Fruit fly (Drosophila melanogaster) whole organism, embryonic: ENCODE measurements around the gene Acn.

Experiments used
- Adf1 ChIP-seq: fragments of 200-800 bp; sonication (Bioruptor generic); IDR thresholded peaks from 2 replicates; pipeline ENCODE4 v1.3.6; 2022; ENCODE audit warnings: missing biosample characterization, missing genetic modification characterization
- B-H1 ChIP-seq: fragments of 200-800 bp; sonication (Bioruptor generic); IDR thresholded peaks from 3 replicates; pipeline ENCODE4 v1.3.6; 2022; ENCODE audit warnings: missing biosample characterization, missing genetic modification characterization
- Blimp-1 ChIP-seq: fragments of 200-800 bp; sonication (Bioruptor generic); optimal IDR thresholded peaks from 3 replicates; lab custom pipeline; 2018; ENCODE audit warnings: missing biosample characterization, missing genetic modification characterization, mild to moderate bottlenecking, moderate library complexity, missing genetic modification reagents
- CG10321 ChIP-seq: fragments of 200-800 bp; sonication (Bioruptor generic); IDR thresholded peaks from 2 replicates; pipeline ENCODE4 v1.3.6; 2022; ENCODE audit warnings: missing biosample characterization, missing genetic modification characterization
- CG11247 ChIP-seq: fragments of 200-800 bp; sonication (Bioruptor generic); IDR thresholded peaks from 2 replicates; pipeline ENCODE4 v1.3.6; 2022; ENCODE audit warnings: missing biosample characterization, missing genetic modification characterization
- CG11695 ChIP-seq: fragments of 200-800 bp; sonication (Bioruptor generic); IDR thresholded peaks from 3 replicates; pipeline ENCODE4 v1.3.6; 2022; ENCODE audit warnings: missing biosample characterization, missing genetic modification characterization
- CG12299 ChIP-seq: fragments of 200-800 bp; sonication (Bioruptor generic); optimal IDR thresholded peaks from 2 replicates; lab custom pipeline; 2018; ENCODE audit warnings: missing biosample characterization, mild to moderate bottlenecking, missing genetic modification characterization
- CG12769 ChIP-seq: fragments of 200-800 bp; sonication (Bioruptor generic); optimal IDR thresholded peaks from 2 replicates; lab custom pipeline; 2019; ENCODE audit warnings: missing biosample characterization, mild to moderate bottlenecking, missing genetic modification characterization, moderate library complexity
- CG13894 ChIP-seq: fragments of 200-800 bp; sonication (Bioruptor generic); optimal IDR thresholded peaks from 3 replicates; lab custom pipeline; 2018; ENCODE audit warnings: missing biosample characterization, mild to moderate bottlenecking, missing genetic modification characterization, moderate library complexity
- CG15601 ChIP-seq: fragments of 200-800 bp; sonication (Bioruptor generic); optimal IDR thresholded peaks from 3 replicates; lab custom pipeline; 2019; ENCODE audit warnings: missing biosample characterization, mild to moderate bottlenecking, missing genetic modification characterization, moderate library complexity
- CG17612 ChIP-seq: fragments of 200-800 bp; sonication (Bioruptor generic); IDR thresholded peaks from 2 replicates; pipeline ENCODE4 v1.3.6; 2022; ENCODE audit warnings: missing biosample characterization, missing genetic modification characterization
- CG18262 ChIP-seq: fragments of 200-800 bp; optimal IDR thresholded peaks from 3 replicates; lab custom pipeline; 2019; ENCODE audit warnings: missing biosample characterization, mild to moderate bottlenecking, missing genetic modification characterization, moderate library complexity
- CG3995 ChIP-seq: fragments of 200-800 bp; sonication (Bioruptor generic); optimal IDR thresholded peaks from 3 replicates; lab custom pipeline; 2016; ENCODE audit warnings: missing biosample characterization, missing genetic modification characterization
- CG7556 ChIP-seq: fragments of 200-800 bp; sonication (Bioruptor generic); optimal IDR thresholded peaks from 2 replicates; lab custom pipeline; 2017; ENCODE audit warnings: missing biosample characterization, mild to moderate bottlenecking, missing genetic modification characterization
- CG7745 ChIP-seq: fragments of 200-800 bp; sonication (Bioruptor generic); optimal IDR thresholded peaks from 2 replicates; lab custom pipeline; 2018; ENCODE audit warnings: missing biosample characterization, mild to moderate bottlenecking, missing genetic modification characterization, moderate library complexity
- CG7963 ChIP-seq: fragments of 200-800 bp; sonication (Bioruptor generic); IDR thresholded peaks from 3 replicates; pipeline ENCODE4 v1.3.6; 2022; ENCODE audit warnings: missing biosample characterization, missing genetic modification characterization; ENCODE audit not compliant: partially characterized antibody
- CG8478 ChIP-seq: fragments of >200 bp; optimal IDR thresholded peaks from 2 replicates; lab custom pipeline; 2018
- CG8924 ChIP-seq: fragments of 200-800 bp; optimal IDR thresholded peaks from 3 replicates; lab custom pipeline; 2019; ENCODE audit warnings: missing biosample characterization, mild to moderate bottlenecking, missing genetic modification characterization, moderate library complexity
- CG9609 ChIP-seq: fragments of 200-800 bp; sonication (Bioruptor generic); optimal IDR thresholded peaks from 3 replicates; lab custom pipeline; 2016; ENCODE audit warnings: missing biosample characterization, missing genetic modification characterization
- CTCF ChIP-seq: fragments of 200-800 bp; sonication (Bioruptor generic); optimal IDR thresholded peaks from 2 replicates; lab custom pipeline; 2017; ENCODE audit warnings: missing biosample characterization, mild to moderate bottlenecking, missing genetic modification characterization, moderate library complexity
- Dll ChIP-seq: fragments of 200-800 bp; sonication (Bioruptor generic); IDR thresholded peaks from 4 replicates; pipeline ENCODE4 v1.3.6; 2022; ENCODE audit warnings: missing biosample characterization, missing genetic modification characterization; ENCODE audit not compliant: partially characterized antibody
- Fer2 ChIP-seq: fragments of 200-800 bp; sonication (Bioruptor generic); optimal IDR thresholded peaks from 2 replicates; lab custom pipeline; 2018; ENCODE audit warnings: missing biosample characterization, mild to moderate bottlenecking, missing genetic modification characterization, moderate library complexity
- H15 ChIP-seq: fragments of 200-800 bp; sonication (Bioruptor generic); IDR thresholded peaks from 3 replicates; pipeline ENCODE4 v1.3.6; 2022; ENCODE audit warnings: missing biosample characterization, missing genetic modification characterization
- HHEX ChIP-seq: fragments of 200-800 bp; sonication (Bioruptor generic); optimal IDR thresholded peaks from 3 replicates; lab custom pipeline; 2017; ENCODE audit warnings: missing biosample characterization, mild to moderate bottlenecking, missing genetic modification characterization, missing genetic modification reagents
- MBD-R2 ChIP-seq: fragments of 200-800 bp; sonication (Bioruptor generic); IDR thresholded peaks from 2 replicates; pipeline ENCODE4 v1.3.6; 2022; ENCODE audit warnings: missing biosample characterization, missing genetic modification characterization
- Myb ChIP-seq: fragments of 200-800 bp; sonication (Bioruptor generic); optimal IDR thresholded peaks from 2 replicates; lab custom pipeline; 2016; ENCODE audit warnings: missing biosample characterization, missing genetic modification characterization
- NC2α ChIP-seq: fragments of 200-800 bp; sonication (Bioruptor generic); optimal IDR thresholded peaks from 2 replicates; lab custom pipeline; 2016; ENCODE audit warnings: missing biosample characterization, missing genetic modification characterization
- Nf-YA ChIP-seq: fragments of 200-800 bp; sonication (Bioruptor generic); IDR thresholded peaks from 2 replicates; pipeline ENCODE4 v1.3.6; 2022; ENCODE audit warnings: missing biosample characterization, missing genetic modification characterization
- Nf-YC ChIP-seq: fragments of 200-800 bp; optimal IDR thresholded peaks from 3 replicates; lab custom pipeline; 2019; ENCODE audit warnings: missing biosample characterization, mild to moderate bottlenecking, missing genetic modification characterization, moderate library complexity
- amos ChIP-seq: fragments of 200-800 bp; sonication (Bioruptor generic); IDR thresholded peaks from 2 replicates; pipeline ENCODE4 v1.3.6; 2022; ENCODE audit warnings: missing biosample characterization, missing genetic modification characterization; ENCODE audit not compliant: partially characterized antibody
- az2 ChIP-seq: fragments of 200-800 bp; sonication (Bioruptor generic); optimal IDR thresholded peaks from 3 replicates; lab custom pipeline; 2016; ENCODE audit warnings: missing biosample characterization, missing genetic modification characterization
- dmrt99B ChIP-seq: fragments of 200-800 bp; sonication (Bioruptor generic); optimal IDR thresholded peaks from 2 replicates; lab custom pipeline; 2018; ENCODE audit warnings: missing biosample characterization, mild to moderate bottlenecking, missing genetic modification characterization, moderate library complexity
- eyg ChIP-seq: fragments of 200-800 bp; sonication (Bioruptor generic); optimal IDR thresholded peaks from 3 replicates; lab custom pipeline; 2016; ENCODE audit warnings: missing biosample characterization, missing genetic modification characterization
- gro ChIP-seq: fragments of 200-800 bp; sonication (Bioruptor generic); optimal IDR thresholded peaks from 2 replicates; lab custom pipeline; 2016; ENCODE audit warnings: missing biosample characterization, missing genetic modification characterization
- gsb-n ChIP-seq: fragments of 200-800 bp; sonication (Bioruptor generic); optimal IDR thresholded peaks from 3 replicates; lab custom pipeline; 2018; ENCODE audit warnings: missing biosample characterization, mild to moderate bottlenecking, missing genetic modification characterization
- hb ChIP-seq: fragments of 200-800 bp; sonication (Bioruptor generic); IDR thresholded peaks from 3 replicates; pipeline ENCODE4 v1.3.6; 2022; ENCODE audit warnings: missing biosample characterization, missing genetic modification characterization; ENCODE audit not compliant: partially characterized antibody
- her ChIP-seq: fragments of 200-800 bp; sonication (Bioruptor generic); optimal IDR thresholded peaks from 2 replicates; lab custom pipeline; 2016; ENCODE audit warnings: missing biosample characterization, missing genetic modification characterization
- kah ChIP-seq: fragments of 200-800 bp; sonication (Bioruptor generic); optimal IDR thresholded peaks from 2 replicates; lab custom pipeline; 2018; ENCODE audit warnings: missing biosample characterization, mild to moderate bottlenecking, missing genetic modification characterization
- lbe ChIP-seq: fragments of 200-800 bp; sonication (Bioruptor generic); optimal IDR thresholded peaks from 2 replicates; lab custom pipeline; 2016; ENCODE audit warnings: missing biosample characterization, mild to moderate bottlenecking, missing genetic modification characterization
- lola ChIP-seq, 3 experiments: fragments of >200 bp in 2 of 3; fragments of 200-800 bp in 1 of 3; sonication (Bioruptor generic) in 1 of 3; optimal IDR thresholded peaks; 2 replicates each; lab custom pipeline; 2017 to 2019; ENCODE audit warnings: missing biosample characterization in 3 of 3, missing genetic modification characterization in 3 of 3, mild to moderate bottlenecking in 1 of 3, moderate library complexity in 1 of 3
- luna ChIP-seq: fragments of 200-800 bp; sonication (Bioruptor generic); optimal IDR thresholded peaks from 2 replicates; lab custom pipeline; 2016; ENCODE audit warnings: missing biosample characterization, missing genetic modification characterization
- nau ChIP-seq: fragments of 200-800 bp; sonication (Bioruptor generic); optimal IDR thresholded peaks from 3 replicates; lab custom pipeline; 2017; ENCODE audit warnings: missing biosample characterization, mild to moderate bottlenecking, missing genetic modification characterization, missing genetic modification reagents
- otp ChIP-seq: fragments of 200-800 bp; sonication (Bioruptor generic); IDR thresholded peaks from 3 replicates; pipeline ENCODE4, ENCODE4 v1.3.6; 2022; ENCODE audit warnings: missing biosample characterization, missing genetic modification characterization
- peb ChIP-seq: fragments of 200-800 bp; sonication (Bioruptor generic); IDR thresholded peaks from 2 replicates; pipeline ENCODE4 v1.3.6; 2022; ENCODE audit warnings: missing biosample characterization, missing genetic modification characterization
- pfk ChIP-seq: fragments of 200-800 bp; sonication (Bioruptor generic); optimal IDR thresholded peaks from 2 replicates; lab custom pipeline; 2018; ENCODE audit warnings: missing biosample characterization, mild to moderate bottlenecking, missing genetic modification characterization, moderate library complexity
- ranshi ChIP-seq: fragments of 200-800 bp; sonication (Bioruptor generic); IDR thresholded peaks from 2 replicates; pipeline ENCODE4 v1.3.6; 2022; ENCODE audit warnings: missing biosample characterization, missing genetic modification characterization
- salm ChIP-seq: fragments of 200-800 bp; sonication (Bioruptor generic); optimal IDR thresholded peaks from 2 replicates; lab custom pipeline; 2018; ENCODE audit warnings: missing biosample characterization, mild to moderate bottlenecking, missing genetic modification characterization
- tin ChIP-seq: fragments of 200-800 bp; sonication (Bioruptor generic); optimal IDR thresholded peaks from 3 replicates; lab custom pipeline; 2016; ENCODE audit warnings: missing biosample characterization, missing genetic modification characterization
- tio ChIP-seq: fragments of 200-800 bp; sonication (Bioruptor generic); optimal IDR thresholded peaks from 2 replicates; lab custom pipeline; 2017; ENCODE audit warnings: missing biosample characterization, missing genetic modification characterization, inconsistent platforms

Acn gene

dm6 chr2L:19021278-19022220 is 23.6 kb upstream of the Acn start (continued):
- peak; percentile 71 for TF ChIP-seq HHEX (GFP tag; lab: Kevin White, UChicago)
- TF ChIP-seq Fer2 (tag; lab: Kevin White, UChicago): peak; percentile 41
- TF ChIP-seq Nf-YC: peak; percentile 71
- TF ChIP-seq CG7745 (tag; lab: Kevin White, UChicago): no peak
- TF ChIP-seq CG8924 (tag; lab: Kevin White, UChicago): peak; percentile 89
- TF ChIP-seq tin (GFP tag; lab: Kevin White, UChicago): peak; percentile 62
- TF ChIP-seq CG3995 (GFP tag; lab: Kevin White, UChicago): no peak
- TF ChIP-seq CG11247 (GFP tag; lab: Robert Waterston, UW): peak; percentile 66
- TF ChIP-seq hb (GFP tag; lab: Robert Waterston, UW): no peak
- peak; percentile 84 for TF ChIP-seq CG15601 (tag; lab: Kevin White, UChicago)
- peak; percentile 85 for TF ChIP-seq dmrt99B (tag; lab: Kevin White, UChicago)
- no peak for TF ChIP-seq Dll (GFP tag; lab: Robert Waterston, UW)
- no peak for TF ChIP-seq B-H1
- TF ChIP-seq kah (GFP tag; lab: Kevin White, UChicago): peak; percentile 38
- no peak for TF ChIP-seq CG10321 (GFP tag; lab: Robert Waterston, UW)
- no peak for TF ChIP-seq CTCF (GFP tag; lab: Kevin White, UChicago)
- no peak for TF ChIP-seq pfk (GFP tag; lab: Kevin White, UChicago)
- peak; percentile 93 for TF ChIP-seq CG7556 (GFP tag; lab: Kevin White, UChicago)
- peak; percentile 65 for TF ChIP-seq lbe (GFP tag; lab: Kevin White, UChicago)
- peak; percentile 17; the same call in 1 of the 3 replicates for TF ChIP-seq H15
- TF ChIP-seq CG18262 (tag; lab: Kevin White, UChicago): peak; percentile 82
- TF ChIP-seq eyg (GFP tag; lab: Kevin White, UChicago): no peak
- TF ChIP-seq MBD-R2 (GFP tag; lab: Robert Waterston, UW): 0 out of 2 replicates have a peak, but pooled peaks have one; percentile 24
- 0 out of 2 replicates have a peak, but pooled peaks have one; percentile 23 for TF ChIP-seq amos (GFP tag; lab: Robert Waterston, UW)
- peak; percentile 65 for TF ChIP-seq gsb-n (tag; lab: Kevin White, UChicago)
- TF ChIP-seq CG13894 (tag; lab: Kevin White, UChicago): peak; percentile 55
- peak; percentile 67 for TF ChIP-seq tio (GFP tag; lab: Kevin White, UChicago)
- TF ChIP-seq NC2α (GFP tag; lab: Kevin White, UChicago): no peak
- TF ChIP-seq luna (GFP tag; lab: Kevin White, UChicago): no peak
- 0 out of 3 replicates have a peak, but pooled peaks have one; percentile 24 for TF ChIP-seq otp (GFP tag; lab: Robert Waterston, UW)
- no peak for TF ChIP-seq her (GFP tag; lab: Kevin White, UChicago)
- TF ChIP-seq CG12299 (tag; lab: Kevin White, UChicago): peak; percentile 84
- peak; percentile 44; the same call in 1 of the 2 replicates for TF ChIP-seq Adf1 (GFP tag; lab: Robert Waterston, UW)
- TF ChIP-seq ranshi: peak; percentile 52; the same call in 1 of the 2 replicates
- TF ChIP-seq az2 (GFP tag; lab: Kevin White, UChicago): peak; percentile 75
- TF ChIP-seq Nf-YA (GFP tag; lab: Robert Waterston, UW): peak; percentile 38; the same call in 1 of the 2 replicates
- no peak for TF ChIP-seq CG12769 (tag; lab: Kevin White, UChicago)
- TF ChIP-seq Blimp-1 (GFP tag; lab: Kevin White, UChicago): peak; percentile 65
- no peak for TF ChIP-seq CG7963
- TF ChIP-seq CG8478 (lab: Kevin White, UChicago): no peak
- TF ChIP-seq peb (GFP tag; lab: Robert Waterston, UW): no peak; the same call in 1 of the 2 replicates
- peak; percentile 79 for TF ChIP-seq CG11695
- TF ChIP-seq gro (GFP tag; lab: Kevin White, UChicago): no peak
- TF ChIP-seq salm (tag; lab: Kevin White, UChicago): peak; percentile 57
- peak; percentile 67 for TF ChIP-seq nau
- peak in 1 of 3 experiments; percentile 76 for TF ChIP-seq lola (GFP tag; optimal IDR thresholded peaks at IDR 0.05; lab: Kevin White, UChicago)
- TF ChIP-seq Myb (GFP tag; lab: Kevin White, UChicago): peak; percentile 24
- no peak for TF ChIP-seq CG9609 (GFP tag; lab: Kevin White, UChicago)
- no peak for TF ChIP-seq CG17612 (GFP tag; lab: Robert Waterston, UW)
